Fruit fly (Drosophila melanogaster): ENCODE measurements around the gene CG34367.

The CG34367 gene

DNA sequence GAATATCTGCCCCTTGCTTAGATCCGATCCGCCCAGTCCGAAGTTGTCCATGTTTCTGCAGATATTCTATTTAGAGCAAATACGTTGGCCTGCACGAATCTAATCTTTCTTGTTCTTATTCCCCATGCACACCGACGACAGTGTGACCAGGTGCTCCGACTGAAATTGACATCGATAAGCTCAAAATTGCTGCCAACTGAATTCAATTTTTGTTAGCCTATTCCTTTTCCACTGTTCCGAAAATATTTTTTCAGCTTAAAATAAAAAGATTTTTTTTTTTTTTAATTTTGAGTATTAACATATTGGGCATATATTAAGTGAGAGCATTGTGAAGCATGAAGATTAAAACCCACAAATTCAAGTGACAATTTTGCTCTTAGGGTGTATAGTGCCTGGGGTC, 49.9 kb downstream of the CG34367 start, which contains the start of gene nmd:
Gene nmd, minus strand, starts transcription at position 162 of the 400 bp plus-strand sequence.
- no peak for TF ChIP-seq noc (tag; optimal IDR thresholded peaks at IDR 0.05)

DNA sequence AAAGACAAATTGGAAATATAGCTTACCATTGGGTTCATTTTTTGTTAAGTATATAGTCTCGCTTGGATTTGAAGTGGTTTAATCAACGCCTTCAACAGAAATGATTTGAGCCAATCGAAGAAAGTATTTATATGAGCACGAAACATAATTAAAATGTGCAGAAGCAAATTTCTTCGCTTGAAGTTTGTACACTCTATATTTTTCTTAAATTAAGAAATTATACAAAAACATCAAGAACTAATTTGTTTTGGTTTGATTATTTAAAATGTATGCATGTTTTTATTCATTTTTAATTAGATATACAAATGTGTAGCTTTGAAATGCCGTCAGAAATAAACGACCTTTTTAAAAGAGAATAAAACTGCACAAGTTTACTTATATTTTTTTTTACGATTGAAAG, 51.8 kb downstream of the CG34367 start, which contains the start of gene CG13138:
Gene CG13138, minus strand, starts transcription at position 101 of the 400 bp plus-strand sequence.
- no peak for TF ChIP-seq noc (tag; optimal IDR thresholded peaks at IDR 0.05)

DNA sequence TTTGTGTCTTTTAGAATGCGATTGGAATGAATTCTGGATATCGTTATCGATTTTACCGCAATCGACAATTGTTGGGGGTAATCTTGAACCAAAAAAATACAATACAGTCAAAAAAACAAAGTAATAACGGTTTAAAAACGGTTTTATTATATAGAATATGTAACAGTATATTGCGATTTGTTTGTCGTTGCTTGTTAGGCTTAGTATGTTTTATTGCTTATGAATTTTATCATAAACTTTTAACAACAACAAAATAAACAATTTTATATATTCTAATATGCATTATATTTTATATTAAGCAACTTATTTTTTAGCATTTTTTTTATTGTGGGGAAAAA, 53.9 kb downstream of the CG34367 start, which contains the start of gene CYLD:
Gene CYLD, minus strand, starts transcription at position 38 of the 338 bp plus-strand sequence.
- TF ChIP-seq noc (tag; optimal IDR thresholded peaks at IDR 0.05), result no peak

DNA sequence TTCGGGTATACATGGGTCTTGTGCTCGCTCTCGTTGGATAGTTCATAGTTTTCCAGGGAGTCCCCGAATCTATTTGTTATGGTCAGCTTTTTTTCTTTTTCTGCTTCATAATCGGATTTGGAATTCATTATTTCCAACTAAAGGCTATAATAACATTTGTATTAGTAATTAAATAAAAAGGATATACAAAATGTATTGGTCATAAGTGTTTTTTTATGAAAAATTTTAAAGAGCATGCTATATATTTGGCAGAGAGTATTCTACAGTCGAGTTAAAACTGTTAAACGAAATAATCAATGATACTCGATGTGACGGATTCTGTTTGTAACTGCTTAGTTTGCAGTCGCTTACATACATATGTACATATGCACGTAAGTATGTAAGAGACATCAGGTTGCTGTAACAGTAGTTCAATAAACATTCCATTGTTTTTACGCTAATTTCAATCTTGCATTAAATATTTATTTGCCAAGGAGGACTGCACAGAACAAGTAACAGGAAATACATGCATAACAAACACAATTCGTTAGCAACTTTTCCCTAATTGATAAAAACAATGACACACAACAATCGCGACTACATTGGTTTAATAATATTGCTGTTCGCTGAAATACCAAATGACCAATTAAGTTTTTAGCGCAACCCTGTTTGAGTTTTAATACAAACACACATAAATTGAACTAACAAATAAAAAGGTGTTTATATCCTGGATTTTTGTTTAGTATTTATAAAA, 54.5 kb downstream of the CG34367 start:
- no peak for TF ChIP-seq noc (tag; optimal IDR thresholded peaks at IDR 0.05)

DNA sequence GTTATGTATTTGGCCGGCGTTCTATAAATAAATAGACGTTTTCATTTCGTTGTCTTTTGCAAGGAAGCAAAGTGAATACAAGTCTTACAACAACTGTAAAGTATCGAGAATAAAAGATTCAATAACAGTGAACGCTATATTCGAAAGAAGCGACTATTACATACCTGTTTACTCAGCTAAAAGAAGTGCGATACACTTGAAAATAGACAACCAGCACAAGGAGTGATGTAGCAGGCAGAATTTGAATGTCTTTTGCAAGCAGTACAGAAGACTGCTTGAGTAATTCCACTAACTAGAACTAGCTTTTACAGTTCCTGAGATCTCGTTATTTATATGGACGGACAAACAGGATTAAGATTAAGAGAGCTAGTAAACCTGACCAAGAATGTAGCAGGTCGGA, 55.4 kb downstream of the CG34367 start:
- no peak for TF ChIP-seq noc (tag; optimal IDR thresholded peaks at IDR 0.05)
